Fruit fly (Drosophila melanogaster): ENCODE results near the gene Edc3.

The Edc3 gene

dm6 chr3L:17529511-17530194 lies at the start of gene Edc3, which contains the start of gene Nedd4:
Gene Edc3 (minus strand): TSS chr3L:17529861.
Gene Nedd4 (plus strand): TSS chr3L:17530081.
- TF ChIP-seq CG8478 (optimal IDR thresholded peaks at IDR 0.05) (no peak), CTCF (optimal IDR thresholded peaks at IDR 0.05) (no peak)

dm6 chr3L:17579121-17579520 lies 49.5 kb upstream of the Edc3 start:
- TF ChIP-seq CG8478 (optimal IDR thresholded peaks at IDR 0.05) (no peak), CTCF (optimal IDR thresholded peaks at IDR 0.05) (peak; percentile 73 to 78)

dm6 chr3L:17578413-17578812 lies 48.8 kb upstream of the Edc3 start:
- TF ChIP-seq CTCF (optimal IDR thresholded peaks at IDR 0.05) (no peak), CG8478 (optimal IDR thresholded peaks at IDR 0.05) (no peak)

dm6 chr3L:17577530-17578351 lies 48.1 kb upstream of the Edc3 start:
- TF ChIP-seq CTCF (optimal IDR thresholded peaks at IDR 0.05): no peak
- TF ChIP-seq CG8478 (optimal IDR thresholded peaks at IDR 0.05): peak; percentile 21

- no peak for TF ChIP-seq CTCF (optimal IDR thresholded peaks at IDR 0.05)
- TF ChIP-seq CG8478 (optimal IDR thresholded peaks at IDR 0.05): no peak
Measured at dm6 chr3L:17576886-17577271, 47.2 kb upstream of the Edc3 start.

dm6 chr3L:17576093-17576885 lies 46.6 kb upstream of the Edc3 start:
- TF ChIP-seq CG8478 (optimal IDR thresholded peaks at IDR 0.05): no peak
- no peak for TF ChIP-seq CTCF (optimal IDR thresholded peaks at IDR 0.05)

- TF ChIP-seq CTCF (optimal IDR thresholded peaks at IDR 0.05): no peak
- no peak for TF ChIP-seq CG8478 (optimal IDR thresholded peaks at IDR 0.05)
Measured at dm6 chr3L:17573823-17574222, 44.2 kb upstream of the Edc3 start.

- no peak for TF ChIP-seq CG8478 (optimal IDR thresholded peaks at IDR 0.05)
- no peak for TF ChIP-seq CTCF (optimal IDR thresholded peaks at IDR 0.05)
Measured at dm6 chr3L:17572090-17572489, 42.4 kb upstream of the Edc3 start.

dm6 chr3L:17570547-17570873 lies 40.8 kb upstream of the Edc3 start:
- no peak for TF ChIP-seq CTCF (optimal IDR thresholded peaks at IDR 0.05)
- no peak for TF ChIP-seq CG8478 (optimal IDR thresholded peaks at IDR 0.05)

- TF ChIP-seq CTCF (optimal IDR thresholded peaks at IDR 0.05): no peak
- no peak for TF ChIP-seq CG8478 (optimal IDR thresholded peaks at IDR 0.05)
Measured at dm6 chr3L:17569737-17570546, 40.3 kb upstream of the Edc3 start.

dm6 chr3L:17568698-17569097 lies 39.0 kb upstream of the Edc3 start:
- TF ChIP-seq CTCF (optimal IDR thresholded peaks at IDR 0.05) (no peak), CG8478 (optimal IDR thresholded peaks at IDR 0.05) (no peak)

- TF ChIP-seq CG8478 (optimal IDR thresholded peaks at IDR 0.05): no peak
- TF ChIP-seq CTCF (optimal IDR thresholded peaks at IDR 0.05): no peak
Measured at dm6 chr3L:17566335-17567242, 36.9 kb upstream of the Edc3 start.

dm6 chr3L:17563536-17564257 lies 34.0 kb upstream of the Edc3 start:
- TF ChIP-seq CTCF (optimal IDR thresholded peaks at IDR 0.05): no peak
- TF ChIP-seq CG8478 (optimal IDR thresholded peaks at IDR 0.05): no peak

Data from S2 (cell line).